Fruit fly (Drosophila melanogaster) whole organism, prepupa: ENCODE measurements around the gene fws.

Experiments used
- Blimp-1 ChIP-seq: fragments of 200-800 bp; sonication (Bioruptor generic); optimal IDR thresholded peaks from 3 replicates; lab custom pipeline; 2017; ENCODE audit warnings: missing biosample characterization, missing genetic modification characterization, mild to moderate bottlenecking, moderate library complexity, missing genetic modification reagents
- CG10631 ChIP-seq: fragments of 200-800 bp; sonication (Bioruptor generic); optimal IDR thresholded peaks from 2 replicates; lab custom pipeline; 2016; ENCODE audit warnings: missing biosample characterization, missing genetic modification characterization
- CG10669 ChIP-seq: fragments of 200-800 bp; sonication (Bioruptor generic); optimal IDR thresholded peaks from 3 replicates; lab custom pipeline; 2018; ENCODE audit warnings: missing biosample characterization, mild to moderate bottlenecking, missing genetic modification characterization, moderate library complexity
- CG11294 ChIP-seq: fragments of 200-800 bp; sonication (Bioruptor generic); IDR thresholded peaks from 2 replicates; pipeline ENCODE4 v1.3.6; 2022; ENCODE audit warnings: missing biosample characterization, missing genetic modification characterization
- CG11902 ChIP-seq: fragments of 200-800 bp; sonication (Bioruptor generic); optimal IDR thresholded peaks from 3 replicates; lab custom pipeline; 2016; ENCODE audit warnings: missing biosample characterization, missing genetic modification characterization
- CG15336 ChIP-seq: fragments of 200-800 bp; sonication (Bioruptor generic); IDR thresholded peaks from 2 replicates; pipeline ENCODE4 v1.3.6; 2022; ENCODE audit warnings: missing biosample characterization, missing genetic modification characterization
- CG1621 ChIP-seq: fragments of 200-800 bp; sonication (Bioruptor generic); optimal IDR thresholded peaks from 3 replicates; lab custom pipeline; 2018; ENCODE audit warnings: missing biosample characterization, mild to moderate bottlenecking, missing genetic modification characterization
- CG16779 ChIP-seq: fragments of 200-800 bp; sonication (Bioruptor generic); optimal IDR thresholded peaks from 3 replicates; lab custom pipeline; 2017; ENCODE audit warnings: missing biosample characterization, mild to moderate bottlenecking, missing genetic modification characterization
- CG3032 ChIP-seq: fragments of 200-800 bp; optimal IDR thresholded peaks from 2 replicates; lab custom pipeline; 2019; ENCODE audit warnings: missing biosample characterization, mild to moderate bottlenecking, missing genetic modification characterization, moderate library complexity
- CG31627 ChIP-seq: fragments of 200-800 bp; sonication (Bioruptor generic); optimal IDR thresholded peaks from 3 replicates; lab custom pipeline; 2016; ENCODE audit warnings: missing biosample characterization, missing genetic modification characterization
- CG32006 ChIP-seq: fragments of 200-800 bp; sonication (Bioruptor generic); optimal IDR thresholded peaks from 3 replicates; lab custom pipeline; 2017; ENCODE audit warnings: missing biosample characterization, mild to moderate bottlenecking, missing genetic modification characterization
- CG34406 ChIP-seq: fragments of 200-800 bp; sonication (Bioruptor generic); optimal IDR thresholded peaks from 3 replicates; lab custom pipeline; 2016; ENCODE audit warnings: missing biosample characterization, missing genetic modification characterization
- CG3919 ChIP-seq: fragments of 200-800 bp; sonication (Bioruptor generic); optimal IDR thresholded peaks from 3 replicates; lab custom pipeline; 2016; ENCODE audit warnings: missing biosample characterization, missing genetic modification characterization
- CG4318 ChIP-seq: fragments of 200-800 bp; sonication (Bioruptor generic); optimal IDR thresholded peaks from 3 replicates; lab custom pipeline; 2017; ENCODE audit warnings: missing biosample characterization, mild to moderate bottlenecking, missing genetic modification characterization
- CG6163 ChIP-seq: fragments of 200-800 bp; sonication (Bioruptor generic); IDR thresholded peaks from 3 replicates; pipeline ENCODE4 v1.3.6; 2022; ENCODE audit warnings: missing biosample characterization, missing genetic modification characterization
- CG6276 ChIP-seq: fragments of 200-800 bp; sonication (Bioruptor generic); optimal IDR thresholded peaks from 2 replicates; lab custom pipeline; 2017; ENCODE audit warnings: missing biosample characterization, mild to moderate bottlenecking, missing genetic modification characterization
- CG6854 ChIP-seq: fragments of 200-800 bp; sonication (Bioruptor generic); optimal IDR thresholded peaks from 2 replicates; lab custom pipeline; 2017; ENCODE audit warnings: missing biosample characterization, mild to moderate bottlenecking, missing genetic modification characterization
- CG7368 ChIP-seq: fragments of 200-800 bp; sonication (Bioruptor generic); optimal IDR thresholded peaks from 3 replicates; lab custom pipeline; 2016; ENCODE audit warnings: missing biosample characterization, missing genetic modification characterization
- CG8119 ChIP-seq: fragments of 200-800 bp; sonication (Bioruptor generic); IDR thresholded peaks from 3 replicates; pipeline ENCODE4 v1.3.6; 2022; ENCODE audit warnings: missing biosample characterization, missing genetic modification characterization
- CG8319 ChIP-seq: fragments of 200-800 bp; sonication (Bioruptor generic); optimal IDR thresholded peaks from 3 replicates; lab custom pipeline; 2016; ENCODE audit warnings: missing biosample characterization, missing genetic modification characterization
- CG8632 ChIP-seq: fragments of 200-800 bp; sonication (Bioruptor generic); optimal IDR thresholded peaks from 3 replicates; lab custom pipeline; 2016; ENCODE audit warnings: missing biosample characterization, missing genetic modification characterization
- CG9139 ChIP-seq: fragments of 200-800 bp; sonication (Bioruptor generic); optimal IDR thresholded peaks from 3 replicates; lab custom pipeline; 2017; ENCODE audit warnings: missing biosample characterization, mild to moderate bottlenecking, missing genetic modification characterization
- Eip75B ChIP-seq: fragments of 200-800 bp; sonication (Bioruptor generic); optimal IDR thresholded peaks from 3 replicates; lab custom pipeline; 2016; ENCODE audit warnings: missing biosample characterization, missing genetic modification characterization
- Eip78C ChIP-seq: fragments of 200-800 bp; sonication (Bioruptor generic); peaks from one replicate; lab custom pipeline; 2016; ENCODE audit warnings: missing biosample characterization, missing genetic modification characterization
- Eip93F ChIP-seq: fragments of 200-800 bp; sonication (Bioruptor generic); optimal IDR thresholded peaks from 2 replicates; lab custom pipeline; 2016; ENCODE audit warnings: missing biosample characterization, mild to moderate bottlenecking, missing genetic modification characterization
- Ets21C ChIP-seq: fragments of 200-800 bp; sonication (Bioruptor generic); optimal IDR thresholded peaks from 3 replicates; lab custom pipeline; 2016; ENCODE audit warnings: missing biosample characterization, missing genetic modification characterization
- Ets96B ChIP-seq: fragments of 200-800 bp; optimal IDR thresholded peaks from 2 replicates; lab custom pipeline; 2019; ENCODE audit warnings: missing biosample characterization, mild to moderate bottlenecking, missing genetic modification characterization, moderate library complexity
- Gug ChIP-seq: fragments of 200-800 bp; sonication (Bioruptor generic); IDR thresholded peaks from 2 replicates; pipeline ENCODE4 v1.3.6; 2022; ENCODE audit warnings: missing biosample characterization, missing genetic modification characterization
- Hr39 ChIP-seq: fragments of 200-800 bp; sonication (Bioruptor generic); optimal IDR thresholded peaks from 2 replicates; lab custom pipeline; 2016; ENCODE audit warnings: missing biosample characterization, missing genetic modification characterization
- Lpt ChIP-seq: fragments of 200-800 bp; sonication (Bioruptor generic); optimal IDR thresholded peaks from 3 replicates; lab custom pipeline; 2016; ENCODE audit warnings: missing biosample characterization, missing genetic modification characterization
- Smox ChIP-seq: fragments of 200-800 bp; sonication (Bioruptor generic); optimal IDR thresholded peaks from 3 replicates; lab custom pipeline; 2016; ENCODE audit warnings: missing biosample characterization, missing genetic modification characterization
- Sox102F ChIP-seq: fragments of 200-800 bp; sonication (Bioruptor generic); optimal IDR thresholded peaks from 2 replicates; lab custom pipeline; 2016; ENCODE audit warnings: missing biosample characterization, mild to moderate bottlenecking, missing genetic modification characterization
- Sox14 ChIP-seq: fragments of 200-800 bp; sonication (Bioruptor generic); optimal IDR thresholded peaks from 3 replicates; lab custom pipeline; 2016; ENCODE audit warnings: missing biosample characterization, missing genetic modification characterization
- Sox15 ChIP-seq: fragments of 200-800 bp; sonication (Bioruptor generic); optimal IDR thresholded peaks from 3 replicates; lab custom pipeline; 2016; ENCODE audit warnings: missing biosample characterization, missing genetic modification characterization
- achi ChIP-seq: fragments of 200-800 bp; sonication (Bioruptor generic); optimal IDR thresholded peaks from 3 replicates; lab custom pipeline; 2016; ENCODE audit warnings: missing biosample characterization, missing genetic modification characterization
- acj6 ChIP-seq: fragments of 200-800 bp; sonication (Bioruptor generic); optimal IDR thresholded peaks from 3 replicates; lab custom pipeline; 2016; ENCODE audit warnings: missing biosample characterization, missing genetic modification characterization
- cyc ChIP-seq: fragments of 200-800 bp; sonication (Bioruptor generic); optimal IDR thresholded peaks from 3 replicates; lab custom pipeline; 2016; ENCODE audit warnings: missing biosample characterization, missing genetic modification characterization
- dac ChIP-seq: fragments of 200-800 bp; sonication (Bioruptor generic); optimal IDR thresholded peaks from 2 replicates; lab custom pipeline; 2017; ENCODE audit warnings: missing biosample characterization, mild to moderate bottlenecking, missing genetic modification characterization
- esn ChIP-seq: fragments of 200-800 bp; sonication (Bioruptor generic); optimal IDR thresholded peaks from 2 replicates; lab custom pipeline; 2016; ENCODE audit warnings: missing biosample characterization, mild to moderate bottlenecking, missing genetic modification characterization, moderate library complexity
- fd59A ChIP-seq: fragments of 200-800 bp; sonication (Bioruptor generic); optimal IDR thresholded peaks from 2 replicates; lab custom pipeline; 2017; ENCODE audit warnings: missing biosample characterization, mild to moderate bottlenecking, missing genetic modification characterization, missing genetic modification reagents
- fd85E ChIP-seq: fragments of 200-800 bp; sonication (Bioruptor generic); optimal IDR thresholded peaks from 3 replicates; lab custom pipeline; 2016; ENCODE audit warnings: missing biosample characterization, missing genetic modification characterization
- fkh ChIP-seq: fragments of 200-800 bp; sonication (Bioruptor generic); optimal IDR thresholded peaks from 3 replicates; lab custom pipeline; 2017; ENCODE audit warnings: missing biosample characterization, mild to moderate bottlenecking, missing genetic modification characterization, moderate library complexity
- lz ChIP-seq: fragments of 200-800 bp; sonication (Bioruptor generic); optimal IDR thresholded peaks from 3 replicates; lab custom pipeline; 2016; ENCODE audit warnings: missing biosample characterization, missing genetic modification characterization
- net ChIP-seq: fragments of 200-800 bp; sonication (Bioruptor generic); optimal IDR thresholded peaks from 3 replicates; lab custom pipeline; 2016; ENCODE audit warnings: missing biosample characterization, missing genetic modification characterization
- pdm3 ChIP-seq: fragments of 200-800 bp; sonication (Bioruptor generic); optimal IDR thresholded peaks from 3 replicates; lab custom pipeline; 2016; ENCODE audit warnings: missing biosample characterization, missing genetic modification characterization
- salr ChIP-seq, 2 experiments: fragments of 200-800 bp; sonication (Bioruptor generic); optimal IDR thresholded peaks; 3 replicates each; lab custom pipeline; 2016 to 2018; ENCODE audit warnings: missing biosample characterization in 2 of 2, missing genetic modification characterization in 2 of 2, mild to moderate bottlenecking in 1 of 2
- spab ChIP-seq: fragments of 200-800 bp; sonication (Bioruptor generic); optimal IDR thresholded peaks from 2 replicates; lab custom pipeline; 2017; ENCODE audit warnings: missing biosample characterization, mild to moderate bottlenecking, missing genetic modification characterization, missing genetic modification reagents
- ss ChIP-seq, 2 experiments: fragments of 200-800 bp; sonication (Bioruptor generic); optimal IDR thresholded peaks; 2 replicates in 1 of 2; 3 replicates in 1 of 2; lab custom pipeline; 2017 to 2018; ENCODE audit warnings: mild to moderate bottlenecking in 2 of 2, missing biosample characterization in 2 of 2, missing genetic modification characterization in 2 of 2, moderate library complexity in 1 of 2
- svp ChIP-seq: fragments of 200-800 bp; sonication (Bioruptor generic); peaks from one replicate; lab custom pipeline; 2016; ENCODE audit warnings: missing biosample characterization, missing genetic modification characterization
- topi ChIP-seq: fragments of 200-800 bp; sonication (Bioruptor generic); optimal IDR thresholded peaks from 3 replicates; lab custom pipeline; 2016; ENCODE audit warnings: missing biosample characterization, missing genetic modification characterization
- vri ChIP-seq: fragments of 200-800 bp; sonication (Bioruptor generic); optimal IDR thresholded peaks from 3 replicates; lab custom pipeline; 2016; ENCODE audit warnings: missing biosample characterization, mild to moderate bottlenecking, missing genetic modification characterization

Gene fws

DNA sequence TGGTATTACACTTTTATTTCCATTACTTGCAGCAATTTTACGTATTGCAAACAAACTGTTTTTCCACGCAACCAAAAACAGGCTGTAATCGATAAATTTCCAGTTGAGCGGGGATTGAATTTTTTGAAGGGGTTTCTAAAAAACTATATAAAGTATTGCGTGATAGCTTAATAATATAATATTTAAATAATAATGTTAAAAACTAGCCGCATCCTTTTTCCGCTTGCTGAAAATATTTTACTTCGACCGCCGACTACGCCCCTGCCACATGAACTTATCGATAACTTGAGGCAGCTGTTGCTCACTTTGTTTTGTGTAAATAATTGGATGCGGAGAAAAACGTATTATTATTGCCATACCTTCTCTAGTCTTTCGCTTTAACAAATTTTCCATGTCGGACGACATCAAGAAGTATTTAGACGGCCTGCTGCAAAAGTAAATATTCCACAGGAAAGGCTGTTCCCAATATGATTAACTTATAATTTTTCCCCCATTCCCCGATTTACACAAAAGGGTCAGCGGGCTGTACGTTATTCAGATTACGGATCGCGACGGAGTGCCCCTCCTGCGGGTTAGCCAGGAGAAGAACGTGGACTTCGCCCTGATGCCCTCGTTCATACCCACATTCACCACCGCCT, at the start of gene fws, which contains the start of gene Lamtor3:
fws (minus strand) TSS at position 87 of the 638 bp plus-strand sequence.
Lamtor3 (plus strand) TSS at position 289 of the 638 bp plus-strand sequence.
- TF ChIP-seq Ets96B (tag; lab: Kevin White, UChicago) (peak; percentile 99), topi (GFP tag; lab: Kevin White, UChicago) (peak; percentile 98), Hr39 (GFP tag; lab: Kevin White, UChicago) (peak; percentile 96), CG11294 (GFP tag; lab: Robert Waterston, UW) (peak; percentile 99), dac (GFP tag; lab: Kevin White, UChicago) (peak; percentile 99), spab (GFP tag; lab: Kevin White, UChicago) (peak; percentile 97), CG3919 (peak; percentile 99), CG15336 (GFP tag; lab: Robert Waterston, UW) (peak; percentile 99), CG31627 (GFP tag; lab: Kevin White, UChicago) (peak; percentile 97), CG10631 (GFP tag; lab: Kevin White, UChicago) (peak; percentile 100), CG1621 (tag; lab: Kevin White, UChicago) (peak; percentile 97), CG10669 (peak; percentile 99), acj6 (GFP tag; lab: Kevin White, UChicago) (peak; percentile 99), CG4318 (GFP tag; lab: Kevin White, UChicago) (peak; percentile 99), net (peak; percentile 98), achi (GFP tag; lab: Kevin White, UChicago) (peak; percentile 99), Sox15 (GFP tag; lab: Kevin White, UChicago) (peak; percentile 99), salr (GFP tag; optimal IDR thresholded peaks at IDR 0.05; lab: Kevin White, UChicago) (peak; percentile 94 to 98), esn (GFP tag; lab: Kevin White, UChicago) (peak; percentile 99), lz (GFP tag; lab: Kevin White, UChicago) (peak; percentile 98), Blimp-1 (GFP tag; lab: Kevin White, UChicago) (peak; percentile 94), CG7368 (peak; percentile 98), CG6854 (GFP tag; lab: Kevin White, UChicago) (peak; percentile 96), Eip78C (GFP tag; lab: Kevin White, UChicago) (peak; percentile 99), svp (GFP tag; lab: Kevin White, UChicago) (peak; percentile 97), ss (GFP tag; optimal IDR thresholded peaks at IDR 0.05; lab: Kevin White, UChicago) (peak; percentile 87 to 93), CG8632 (GFP tag; lab: Kevin White, UChicago) (peak; percentile 99), fkh (GFP tag; lab: Kevin White, UChicago) (peak; percentile 95), CG32006 (GFP tag; lab: Kevin White, UChicago) (peak; percentile 100), CG34406 (peak; percentile 99), cyc (peak; percentile 96), Sox102F (GFP tag; lab: Kevin White, UChicago) (peak; percentile 98), CG8319 (GFP tag; lab: Kevin White, UChicago) (peak; percentile 98), vri (peak; percentile 95), pdm3 (GFP tag; lab: Kevin White, UChicago) (peak; percentile 97), CG6276 (peak; percentile 99), Eip93F (GFP tag; lab: Kevin White, UChicago) (peak; percentile 89), fd59A (GFP tag; lab: Kevin White, UChicago) (peak; percentile 96), Lpt (peak; percentile 99), Eip75B (GFP tag; lab: Kevin White, UChicago) (peak; percentile 94), Smox (GFP tag; lab: Kevin White, UChicago) (peak; percentile 96), CG9139 (peak; percentile 94), CG8119 (GFP tag; lab: Robert Waterston, UW) (peak; percentile 99), Sox14 (GFP tag; lab: Kevin White, UChicago) (peak; percentile 98), CG6163 (GFP tag; lab: Robert Waterston, UW) (peak; percentile 100), CG16779 (peak; percentile 95), Gug (peak; percentile 99), CG3032 (tag; lab: Kevin White, UChicago) (peak; percentile 99), Ets21C (GFP tag; lab: Kevin White, UChicago) (peak; percentile 92), CG11902 (GFP tag; lab: Kevin White, UChicago) (peak; percentile 98), fd85E (GFP tag; lab: Kevin White, UChicago) (peak; percentile 93)
